Worm (Caenorhabditis elegans) whole organism, L2 larva: ENCODE results near the gene cbp-1.

Experiments used
- ama-1 ChIP-seq: fragments of 150-350 bp; optimal IDR thresholded peaks from 2 replicates; lab custom pipeline; 2018; ENCODE audit warnings: inconsistent platforms
- mdl-1 ChIP-seq, 2 experiments: fragments of 150-350 bp in 1 of 2; sonication (generic microtip) in 1 of 2; optimal IDR thresholded peaks; 2 replicates each; lab custom pipeline; 2017; ENCODE audit warnings: missing biosample characterization in 2 of 2, missing genetic modification characterization in 2 of 2
- nhr-23 ChIP-seq: fragments of 150-350 bp; optimal IDR thresholded peaks from 2 replicates; lab custom pipeline; 2014; ENCODE audit warnings: missing biosample characterization, missing genetic modification reagents, missing genetic modification characterization
- snpc-4 ChIP-seq: fragments of 150-350 bp; optimal IDR thresholded peaks from 2 replicates; lab custom pipeline; 2014; ENCODE audit warnings: missing biosample characterization, missing genetic modification characterization
- ztf-1 ChIP-seq: fragments of 200-800 bp; sonication (Bioruptor generic); conservative IDR thresholded peaks from 2 replicates; pipeline ENCODE4 v1.3.6; 2022; ENCODE audit warnings: missing genetic modification characterization, missing compliant biosample characterization

DNA sequence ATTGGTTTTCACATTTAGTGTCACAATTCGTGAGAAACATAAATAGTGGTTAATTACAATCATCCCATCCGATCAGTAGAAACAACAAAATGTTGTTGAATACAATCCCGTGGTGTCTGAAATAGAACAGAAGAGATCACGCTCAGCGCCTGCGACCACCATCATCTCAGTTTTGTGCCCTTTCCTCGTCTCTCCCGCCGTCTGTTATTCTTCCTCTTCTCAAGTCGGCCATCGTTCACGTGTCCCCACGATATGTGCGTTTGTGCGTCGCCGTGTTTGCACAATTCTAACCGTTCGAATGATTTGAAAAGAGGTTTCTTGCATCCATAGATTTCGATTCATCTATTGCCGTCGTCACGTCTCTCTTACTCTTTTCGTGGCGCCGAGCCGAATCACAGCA lies 52.5 kb downstream of the cbp-1 start, which contains the start of gene panl-3:
- TF ChIP-seq mdl-1 (tag; optimal IDR thresholded peaks at IDR 0.05; lab: Kevin White, UChicago), result peak in 1 of 2 experiments; percentile 79
- TF ChIP-seq snpc-4, result no peak
- TF ChIP-seq ama-1 (lab: Kevin White, UChicago), result no peak
- no peak for TF ChIP-seq nhr-23
- no peak for TF ChIP-seq ztf-1 (GFP tag; lab: Robert Waterston, UW)
